Worm (Caenorhabditis elegans) whole organism, L3 larva: ENCODE data around the gene F53F4.11.

ENCODE experiments used
- R02D3.7 ChIP-seq: fragments of 150-350 bp; optimal IDR thresholded peaks from 2 replicates; lab custom pipeline; 2014; ENCODE audit warnings: missing biosample characterization, missing genetic modification characterization
- ZK546.5 ChIP-seq: sonication (generic microtip); optimal IDR thresholded peaks from 2 replicates; lab custom pipeline; 2017; ENCODE audit warnings: missing biosample characterization, missing genetic modification characterization
- aly-2 ChIP-seq: fragments of 150-350 bp; optimal IDR thresholded peaks from 2 replicates; lab custom pipeline; 2014; ENCODE audit warnings: missing biosample characterization, missing genetic modification characterization
- ama-1 ChIP-seq: fragments of 150-350 bp; optimal IDR thresholded peaks from 2 replicates; lab custom pipeline; 2018
- ceh-16 ChIP-seq: sonication (generic microtip); optimal IDR thresholded peaks from 2 replicates; lab custom pipeline; 2017; ENCODE audit warnings: missing biosample characterization, missing genetic modification characterization
- ceh-28 ChIP-seq: fragments of 150-350 bp; optimal IDR thresholded peaks from 2 replicates; lab custom pipeline; 2014; ENCODE audit warnings: missing biosample characterization, missing genetic modification reagents, missing genetic modification characterization
- ceh-82 ChIP-seq: fragments of 150-350 bp; optimal IDR thresholded peaks from 2 replicates; lab custom pipeline; 2014; ENCODE audit warnings: missing biosample characterization, missing genetic modification characterization
- daf-12 ChIP-seq: fragments of 150-350 bp; optimal IDR thresholded peaks from 2 replicates; lab custom pipeline; 2014; ENCODE audit warnings: missing biosample characterization, missing genetic modification reagents, missing genetic modification characterization
- egl-5 ChIP-seq: fragments of 150-350 bp; optimal IDR thresholded peaks from 2 replicates; lab custom pipeline; 2017; ENCODE audit warnings: missing biosample characterization, missing genetic modification reagents, missing genetic modification characterization, inconsistent platforms
- elt-1 ChIP-seq: fragments of 150-350 bp; optimal IDR thresholded peaks from 2 replicates; lab custom pipeline; 2014; ENCODE audit warnings: missing biosample characterization, missing genetic modification characterization
- elt-2 ChIP-seq: sonication (generic microtip); optimal IDR thresholded peaks from 2 replicates; lab custom pipeline; 2016; ENCODE audit warnings: missing genetic modification reagents, mild to moderate bottlenecking, missing genetic modification characterization, missing compliant biosample characterization
- elt-3 ChIP-seq, 3 experiments: fragments of 150-350 bp in 1 of 3; sonication (generic microtip) in 2 of 3; optimal IDR thresholded peaks; 2 replicates in 2 of 3; 4 replicates in 1 of 3; lab custom pipeline; 2014 to 2017; ENCODE audit warnings: missing biosample characterization in 3 of 3, missing genetic modification characterization in 3 of 3
- eor-1 ChIP-seq, 2 experiments: fragments of 150-350 bp; optimal IDR thresholded peaks; 2 replicates each; lab custom pipeline; 2014 to 2018; ENCODE audit warnings: missing biosample characterization in 2 of 2, missing genetic modification characterization in 2 of 2
- fkh-10 ChIP-seq: sonication (generic microtip); optimal IDR thresholded peaks from 2 replicates; lab custom pipeline; 2017; ENCODE audit warnings: missing biosample characterization, missing genetic modification reagents, missing genetic modification characterization
- hmg-11 ChIP-seq: sonication (generic microtip); optimal IDR thresholded peaks from 2 replicates; lab custom pipeline; 2016; ENCODE audit warnings: missing genetic modification characterization, missing compliant biosample characterization
- jun-1 ChIP-seq: fragments of 150-350 bp; optimal IDR thresholded peaks from 2 replicates; lab custom pipeline; 2014; ENCODE audit warnings: missing biosample characterization, missing genetic modification reagents, missing genetic modification characterization
- lin-15B ChIP-seq: fragments of 150-350 bp; optimal IDR thresholded peaks from 2 replicates; lab custom pipeline; 2014; ENCODE audit warnings: missing biosample characterization, missing genetic modification characterization
- lin-39 ChIP-seq: fragments of 150-350 bp; optimal IDR thresholded peaks from 2 replicates; lab custom pipeline; 2018; ENCODE audit warnings: missing biosample characterization, missing genetic modification reagents, missing genetic modification characterization
- lsy-12 ChIP-seq: sonication (generic microtip); optimal IDR thresholded peaks from 2 replicates; lab custom pipeline; 2016; ENCODE audit warnings: mild to moderate bottlenecking, missing genetic modification characterization, missing compliant biosample characterization
- mdl-1 ChIP-seq: fragments of 150-350 bp; optimal IDR thresholded peaks from 2 replicates; lab custom pipeline; 2014; ENCODE audit warnings: missing biosample characterization, missing genetic modification characterization
- mml-1 ChIP-seq: fragments of 150-350 bp; sonication (generic microtip); optimal IDR thresholded peaks from 3 replicates; lab custom pipeline; 2014; ENCODE audit warnings: missing biosample characterization, missing genetic modification characterization
- nfya-1 ChIP-seq: sonication (generic microtip); optimal IDR thresholded peaks from 2 replicates; lab custom pipeline; 2017; ENCODE audit warnings: missing genetic modification characterization, mild to moderate bottlenecking, missing compliant biosample characterization, antibody characterized with exemption, moderate library complexity; ENCODE audit not compliant: insufficient read depth
- nhr-11 ChIP-seq: fragments of 150-350 bp; optimal IDR thresholded peaks from 2 replicates; lab custom pipeline; 2014; ENCODE audit warnings: missing biosample characterization, missing genetic modification characterization
- nhr-12 ChIP-seq: fragments of 150-350 bp; optimal IDR thresholded peaks from 2 replicates; lab custom pipeline; 2014; ENCODE audit warnings: missing biosample characterization, missing genetic modification characterization
- nhr-23 ChIP-seq: fragments of 150-350 bp; optimal IDR thresholded peaks from 2 replicates; lab custom pipeline; 2014; ENCODE audit warnings: missing biosample characterization, missing genetic modification reagents, missing genetic modification characterization
- nhr-25 ChIP-seq: sonication (generic microtip); optimal IDR thresholded peaks from 2 replicates; lab custom pipeline; 2017; ENCODE audit warnings: missing biosample characterization, missing genetic modification characterization
- nhr-43 ChIP-seq: sonication (generic microtip); optimal IDR thresholded peaks from 2 replicates; lab custom pipeline; 2016; ENCODE audit warnings: mild to moderate bottlenecking, missing genetic modification characterization, missing compliant biosample characterization; ENCODE audit not compliant: poor library complexity, severe bottlenecking
- nhr-67 ChIP-seq: fragments of 150-350 bp; optimal IDR thresholded peaks from 2 replicates; lab custom pipeline; 2014; ENCODE audit warnings: missing biosample characterization, missing genetic modification characterization
- nhr-76 ChIP-seq: fragments of 150-350 bp; sonication (generic microtip); optimal IDR thresholded peaks from 5 replicates; lab custom pipeline; 2014; ENCODE audit warnings: missing biosample characterization, missing genetic modification characterization
- pha-4 ChIP-seq: fragments of 150-350 bp; optimal IDR thresholded peaks from 2 replicates; lab custom pipeline; 2014; ENCODE audit warnings: missing biosample characterization, missing genetic modification reagents, missing genetic modification characterization
- pqm-1 ChIP-seq: fragments of 150-350 bp; optimal IDR thresholded peaks from 2 replicates; lab custom pipeline; 2017; ENCODE audit warnings: missing biosample characterization, missing genetic modification characterization, inconsistent platforms
- sea-2 ChIP-seq: fragments of 150-350 bp; sonication (generic microtip); optimal IDR thresholded peaks from 4 replicates; lab custom pipeline; 2014; ENCODE audit warnings: missing biosample characterization, missing genetic modification reagents, missing genetic modification characterization
- skn-1 ChIP-seq: fragments of 150-350 bp; optimal IDR thresholded peaks from 2 replicates; lab custom pipeline; 2014; ENCODE audit warnings: missing biosample characterization, missing genetic modification characterization
- snpc-4 ChIP-seq: fragments of 150-350 bp; optimal IDR thresholded peaks from 2 replicates; lab custom pipeline; 2014; ENCODE audit warnings: missing biosample characterization, missing genetic modification characterization
- tbx-2 ChIP-seq: sonication (generic microtip); optimal IDR thresholded peaks from 2 replicates; lab custom pipeline; 2016; ENCODE audit warnings: mild to moderate bottlenecking, missing genetic modification characterization, missing compliant biosample characterization
- ztf-4 ChIP-seq: fragments of 150-350 bp; optimal IDR thresholded peaks from 2 replicates; lab custom pipeline; 2014; ENCODE audit warnings: missing biosample characterization, missing genetic modification characterization

F53F4.11 gene

ce11 chrV:13660115-13660514 lies 35.8 kb upstream of the F53F4.11 start:
- TF ChIP-seq nhr-11 = no peak
- TF ChIP-seq daf-12 = no peak
- no peak for TF ChIP-seq nhr-12 (tag; lab: Kevin White, UChicago)
- no peak for TF ChIP-seq eor-1 (tag; optimal IDR thresholded peaks at IDR 0.05; lab: Kevin White, UChicago)
- no peak for TF ChIP-seq ama-1 (lab: Kevin White, UChicago)
- no peak for TF ChIP-seq tbx-2 (tag; lab: Kevin White, UChicago)
- TF ChIP-seq jun-1 (tag; lab: Kevin White, UChicago) = no peak
- TF ChIP-seq mdl-1 (tag; lab: Kevin White, UChicago) = no peak
- no peak for TF ChIP-seq ZK546.5 (tag; lab: Kevin White, UChicago)
- TF ChIP-seq lsy-12 (tag; lab: Kevin White, UChicago) = no peak
- no peak for TF ChIP-seq lin-15B (tag; lab: Kevin White, UChicago)
- TF ChIP-seq nhr-76 (tag; lab: Kevin White, UChicago) = no peak
- TF ChIP-seq nfya-1 (tag; lab: Kevin White, UChicago) = no peak

ce11 chrV:13659219-13659618 lies 34.9 kb upstream of the F53F4.11 start:
- peak; percentile 23 for TF ChIP-seq nhr-25 (tag; lab: Kevin White, UChicago)
- TF ChIP-seq ztf-4 (tag; lab: Kevin White, UChicago) = no peak
- peak in 2 of 3 experiments; percentile 22 to 74 for TF ChIP-seq elt-3 (tag; optimal IDR thresholded peaks at IDR 0.05; lab: Kevin White, UChicago)
- TF ChIP-seq jun-1 (tag; lab: Kevin White, UChicago) = peak; percentile 41
- peak; percentile 15 for TF ChIP-seq pqm-1
- TF ChIP-seq mml-1 = no peak
- peak; percentile 19 for TF ChIP-seq nhr-43
- TF ChIP-seq nhr-23 (tag; lab: Kevin White, UChicago) = peak; percentile 39
- TF ChIP-seq elt-1 (tag; lab: Kevin White, UChicago) = no peak
- TF ChIP-seq ceh-82 = no peak
- TF ChIP-seq nfya-1 (tag; lab: Kevin White, UChicago) = peak; percentile 23

DNA sequence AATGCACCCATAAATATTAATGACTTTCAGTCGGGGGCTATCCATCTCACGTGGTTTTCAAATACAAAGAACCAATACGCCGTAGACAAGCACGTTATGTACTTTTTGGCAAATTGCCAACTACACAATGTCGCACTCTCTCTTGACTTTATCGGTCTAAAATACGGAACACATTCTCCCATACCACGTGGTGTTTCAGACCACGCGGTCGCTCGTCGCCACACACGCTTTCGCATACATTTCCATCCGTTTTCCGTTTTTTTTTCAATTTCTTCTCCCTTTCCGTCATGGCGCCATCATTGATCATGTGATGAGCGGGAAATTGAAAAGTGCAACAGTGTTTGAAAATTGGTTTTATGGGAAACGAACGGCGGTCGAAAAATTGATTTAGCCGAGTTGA lies 34.3 kb upstream of the F53F4.11 start:
- TF ChIP-seq ztf-4 (tag; lab: Kevin White, UChicago) = peak; percentile 33
- peak in 1 of 3 experiments; percentile 67 for TF ChIP-seq elt-3 (tag; optimal IDR thresholded peaks at IDR 0.05; lab: Kevin White, UChicago)
- peak; percentile 59 for TF ChIP-seq lin-15B (tag; lab: Kevin White, UChicago)
- TF ChIP-seq fkh-10 = no peak
- TF ChIP-seq mdl-1 (tag; lab: Kevin White, UChicago) = peak; percentile 94
- peak; percentile 89 for TF ChIP-seq lsy-12 (tag; lab: Kevin White, UChicago)
- peak; percentile 86 for TF ChIP-seq pha-4 (tag; lab: Kevin White, UChicago)
- peak; percentile 6 for TF ChIP-seq lin-39 (tag; lab: Kevin White, UChicago)
- peak; percentile 88 for TF ChIP-seq jun-1 (tag; lab: Kevin White, UChicago)
- TF ChIP-seq elt-1 (tag; lab: Kevin White, UChicago) = peak; percentile 58
- peak; percentile 75 for TF ChIP-seq pqm-1
- no peak for TF ChIP-seq nhr-76 (tag; lab: Kevin White, UChicago)
- TF ChIP-seq snpc-4 = peak; percentile 59
- peak; percentile 45 for TF ChIP-seq ama-1 (lab: Kevin White, UChicago)
- TF ChIP-seq R02D3.7 (tag; lab: Kevin White, UChicago) = peak; percentile 10
- TF ChIP-seq nhr-25 (tag; lab: Kevin White, UChicago) = peak; percentile 95
- TF ChIP-seq elt-2 = peak; percentile 96
- peak; percentile 95 for TF ChIP-seq nhr-23 (tag; lab: Kevin White, UChicago)
- no peak for TF ChIP-seq ceh-16 (tag; lab: Kevin White, UChicago)
- TF ChIP-seq aly-2 (tag; lab: Kevin White, UChicago) = no peak
- TF ChIP-seq sea-2 = no peak
- peak; percentile 86 for TF ChIP-seq tbx-2 (tag; lab: Kevin White, UChicago)
- TF ChIP-seq egl-5 (tag; lab: Kevin White, UChicago) = peak; percentile 87
- no peak for TF ChIP-seq skn-1 (tag; lab: Kevin White, UChicago)
- no peak for TF ChIP-seq hmg-11 (tag; lab: Kevin White, UChicago)
- peak; percentile 67 for TF ChIP-seq nfya-1 (tag; lab: Kevin White, UChicago)
- peak; percentile 98 for TF ChIP-seq nhr-43
- no peak for TF ChIP-seq nhr-67 (tag; lab: Kevin White, UChicago)
- TF ChIP-seq ceh-28 (tag; lab: Kevin White, UChicago) = no peak
